Worm (Caenorhabditis elegans) whole organism, L2 larva: Measurements from ENCODE around the gene Y46G5A.28.

Experiments used
- R02D3.7 ChIP-seq: fragments of 150-350 bp; optimal IDR thresholded peaks from 2 replicates; lab custom pipeline; 2014; ENCODE audit warnings: missing biosample characterization, missing genetic modification characterization
- alr-1 ChIP-seq: fragments of 150-350 bp; optimal IDR thresholded peaks from 2 replicates; lab custom pipeline; 2014; ENCODE audit warnings: missing biosample characterization, missing genetic modification characterization
- ama-1 ChIP-seq: fragments of 150-350 bp; optimal IDR thresholded peaks from 2 replicates; lab custom pipeline; 2018; ENCODE audit warnings: inconsistent platforms
- blmp-1 ChIP-seq: sonication (generic microtip); optimal IDR thresholded peaks from 2 replicates; lab custom pipeline; 2017; ENCODE audit warnings: missing genetic modification characterization, mild to moderate bottlenecking, missing compliant biosample characterization, antibody characterized with exemption, moderate library complexity; ENCODE audit not compliant: insufficient read depth
- nhr-10 ChIP-seq: sonication (generic microtip); optimal IDR thresholded peaks from 2 replicates; lab custom pipeline; 2017; ENCODE audit warnings: missing biosample characterization, missing genetic modification characterization
- nhr-11 ChIP-seq: fragments of 150-350 bp; optimal IDR thresholded peaks from 2 replicates; lab custom pipeline; 2014; ENCODE audit warnings: missing biosample characterization, missing genetic modification characterization
- nhr-129 ChIP-seq: fragments of 150-350 bp; optimal IDR thresholded peaks from 2 replicates; lab custom pipeline; 2014; ENCODE audit warnings: missing biosample characterization, missing genetic modification characterization
- nhr-77 ChIP-seq: fragments of 150-350 bp; optimal IDR thresholded peaks from 2 replicates; lab custom pipeline; 2014; ENCODE audit warnings: missing biosample characterization, missing genetic modification characterization
- skn-1 ChIP-seq: sonication (generic microtip); optimal IDR thresholded peaks from 2 replicates; lab custom pipeline; 2017; ENCODE audit warnings: missing biosample characterization, missing genetic modification characterization
- snpc-4 ChIP-seq: fragments of 150-350 bp; optimal IDR thresholded peaks from 2 replicates; lab custom pipeline; 2014; ENCODE audit warnings: missing biosample characterization, missing genetic modification characterization
- unc-55 ChIP-seq: fragments of 150-350 bp; sonication (generic microtip); optimal IDR thresholded peaks from 3 replicates; lab custom pipeline; 2014; ENCODE audit warnings: missing biosample characterization, missing genetic modification reagents, missing genetic modification characterization
- ztf-11 ChIP-seq: sonication (generic microtip); optimal IDR thresholded peaks from 2 replicates; lab custom pipeline; 2017; ENCODE audit warnings: missing biosample characterization, missing genetic modification characterization

DNA sequence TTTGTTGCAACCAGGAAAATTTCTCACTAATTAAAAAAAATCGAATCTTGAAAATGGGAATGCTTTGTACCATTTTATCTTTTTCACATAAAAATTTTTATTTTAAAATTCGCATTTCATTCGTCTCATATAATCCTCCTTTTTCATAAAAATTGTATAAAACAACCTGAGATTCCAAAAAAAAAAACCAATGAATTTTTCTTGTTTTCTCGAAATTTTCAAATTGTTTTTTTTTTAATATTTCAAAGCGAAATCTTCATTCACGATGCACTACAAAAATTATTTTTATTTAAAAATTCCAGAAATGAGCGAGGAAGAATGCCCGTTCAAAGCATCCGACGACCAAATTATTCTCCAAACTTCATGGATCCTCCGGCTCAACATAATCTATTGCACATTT lies 34.7 kb downstream of the Y46G5A.28 start, which contains the start of gene sra-14:
- TF ChIP-seq snpc-4 (no peak), nhr-11 (tag; lab: Kevin White, UChicago) (no peak), nhr-77 (tag; lab: Kevin White, UChicago) (no peak), unc-55 (GFP tag; lab: Kevin White, UChicago) (no peak), nhr-10 (tag; lab: Kevin White, UChicago) (no peak), ztf-11 (tag; lab: Kevin White, UChicago) (no peak), blmp-1 (tag; lab: Kevin White, UChicago) (no peak), nhr-129 (tag; lab: Kevin White, UChicago) (no peak), skn-1 (tag; lab: Kevin White, UChicago) (no peak), ama-1 (lab: Kevin White, UChicago) (no peak), R02D3.7 (tag; lab: Kevin White, UChicago) (no peak), alr-1 (tag; lab: Kevin White, UChicago) (no peak)
